Worm (Caenorhabditis elegans): ENCODE measurements around the gene EGAP2.2.
A peak's percentile ranks its signal among the peaks of the same experiment; 100 is the strongest.

The EGAP2.2 gene

ce11 chrII:5187934-5188333 is 41.8 kb upstream of the EGAP2.2 start:
- TF ChIP-seq aly-2 (tag; optimal IDR thresholded peaks at IDR 0.05) (no peak), lin-38 (GFP tag; IDR thresholded peaks at IDR 0.05) (peak; percentile 81), aha-1 (tag) (peak; percentile 37)

ce11 chrII:5191766-5192165 is 37.9 kb upstream of the EGAP2.2 start:
- TF ChIP-seq nhr-77 (tag; optimal IDR thresholded peaks at IDR 0.05), result peak; percentile 60
- no peak for TF ChIP-seq ces-1 (GFP tag; optimal IDR thresholded peaks at IDR 0.05)
- no peak for TF ChIP-seq zfp-3 (GFP tag; conservative IDR thresholded peaks at IDR 0.05)
- TF ChIP-seq jun-1 (tag; optimal IDR thresholded peaks at IDR 0.05), result peak; percentile 18
- TF ChIP-seq pqm-1 (tag; optimal IDR thresholded peaks at IDR 0.05), result peak; percentile 98
- peak; percentile 81 for TF ChIP-seq nhr-28 (tag; optimal IDR thresholded peaks at IDR 0.05)
- no peak for TF ChIP-seq hmg-1.1 (GFP tag; IDR thresholded peaks at IDR 0.05)
- no peak for TF ChIP-seq daf-16 (GFP tag; optimal IDR thresholded peaks at IDR 0.05)
- TF ChIP-seq daf-16 (tag; optimal IDR thresholded peaks at IDR 0.05), result peak; percentile 69
- peak; percentile 67 for TF ChIP-seq hlh-11 (tag; optimal IDR thresholded peaks at IDR 0.05)
- TF ChIP-seq aha-1 (tag), result peak; percentile 40
- TF ChIP-seq pha-4 (GFP tag; IDR thresholded peaks at IDR 0.05), result no peak
- no peak for TF ChIP-seq pha-4 (tag; optimal IDR thresholded peaks at IDR 0.05)
- peak; percentile 47; the same call in 1 of the 2 replicates for TF ChIP-seq php-3 (GFP tag; IDR thresholded peaks at IDR 0.05)
- no peak for TF ChIP-seq nhr-10 (tag; optimal IDR thresholded peaks at IDR 0.05)
- peak; percentile 74 for TF ChIP-seq dve-1 (tag; optimal IDR thresholded peaks at IDR 0.05; ENCODE audit: insufficient read depth)
- TF ChIP-seq nhr-25 (tag; optimal IDR thresholded peaks at IDR 0.05; ENCODE audit: borderline replicate concordance, insufficient read depth), result no peak
- peak; percentile 65 for TF ChIP-seq dmd-6 (GFP tag; IDR thresholded peaks at IDR 0.05)

- TF ChIP-seq ceh-44 (GFP tag; IDR thresholded peaks at IDR 0.05) (no peak), daf-8 (GFP tag; IDR thresholded peaks at IDR 0.05) (no peak), spr-3 (GFP tag; optimal IDR thresholded peaks at IDR 0.05) (no peak), zip-2 (tag; optimal IDR thresholded peaks at IDR 0.05) (no peak), F49E8.2 (tag; optimal IDR thresholded peaks at IDR 0.05; ENCODE audit: borderline replicate concordance) (no peak), lim-7 (GFP tag; IDR thresholded peaks at IDR 0.05) (no peak), lir-3 (tag; optimal IDR thresholded peaks at IDR 0.05) (no peak), pqm-1 (tag; optimal IDR thresholded peaks at IDR 0.05) (no peak), nhr-25 (tag; optimal IDR thresholded peaks at IDR 0.05; ENCODE audit: borderline replicate concordance, insufficient read depth) (no peak), hmg-1.1 (GFP tag; IDR thresholded peaks at IDR 0.05) (no peak), nhr-48 (tag; optimal IDR thresholded peaks at IDR 0.05) (no peak), nhr-28 (tag; optimal IDR thresholded peaks at IDR 0.05) (no peak), T20F7.1 (GFP tag; optimal IDR thresholded peaks at IDR 0.05) (no peak), gei-8 (GFP tag; optimal IDR thresholded peaks at IDR 0.05) (no peak), hlh-11 (tag; optimal IDR thresholded peaks at IDR 0.05) (no peak), aha-1 (tag) (no peak), duxl-1 (tag; optimal IDR thresholded peaks at IDR 0.05; ENCODE audit: poor library complexity) (no peak)
Observed at ce11 chrII:5194066-5194465, 35.6 kb upstream of the EGAP2.2 start, which contains the start of gene msp-49. Gene msp-49, plus strand, starts transcription at chrII:5194366.

- TF ChIP-seq nhr-10 (tag; optimal IDR thresholded peaks at IDR 0.05) (no peak), egl-43 (GFP tag; IDR thresholded peaks at IDR 0.05) (no peak)
Observed at ce11 chrII:5195504-5195903, 34.2 kb upstream of the EGAP2.2 start, which contains the start of gene C34F11.5. Gene C34F11.5, plus strand, starts transcription at chrII:5195804.

- no peak for TF ChIP-seq hmg-1.1 (GFP tag; IDR thresholded peaks at IDR 0.05)
- TF ChIP-seq nhr-77 (tag; optimal IDR thresholded peaks at IDR 0.05), result no peak
Observed at ce11 chrII:5199497-5199896, 30.2 kb upstream of the EGAP2.2 start, which contains the start of gene msp-50. Gene msp-50, plus strand, starts transcription at chrII:5199797.

All from whole organism, L4 larva.